Worm (Caenorhabditis elegans) whole organism, young adult: Measurements from ENCODE around the gene C06E8.5.
A peak's percentile ranks its signal among the peaks of the same experiment; 100 is the strongest.

Source experiments
- B0336.3 ChIP-seq: fragments of 200-800 bp; sonication (Bioruptor generic); IDR thresholded peaks from 2 replicates; pipeline ENCODE4 v1.3.6; 2022; ENCODE audit warnings: missing genetic modification characterization, missing compliant biosample characterization
- F10E7.11 ChIP-seq: sonication (generic microtip); optimal IDR thresholded peaks from 2 replicates; lab custom pipeline; 2017; ENCODE audit warnings: mild to moderate bottlenecking, missing genetic modification characterization, moderate library complexity, missing compliant biosample characterization
- F23B12.7 ChIP-seq: sonication (generic microtip); optimal IDR thresholded peaks from 2 replicates; lab custom pipeline; 2017; ENCODE audit warnings: missing genetic modification characterization, mild to moderate bottlenecking, missing compliant biosample characterization, antibody characterized with exemption, moderate library complexity; ENCODE audit not compliant: insufficient read depth
- F33H1.4 ChIP-seq: fragments of 200-800 bp; sonication (Bioruptor generic); IDR thresholded peaks from 2 replicates; pipeline ENCODE4 v1.3.6; 2022; ENCODE audit warnings: missing genetic modification reagents, missing genetic modification characterization, missing compliant biosample characterization
- F49E8.2 ChIP-seq: sonication (generic microtip); optimal IDR thresholded peaks from 3 replicates; lab custom pipeline; 2017; ENCODE audit warnings: missing genetic modification characterization, mild to moderate bottlenecking, missing compliant biosample characterization, antibody characterized with exemption, moderate library complexity; ENCODE audit not compliant: insufficient read depth
- Y53F4B.3 ChIP-seq: fragments of 200-800 bp; sonication (Bioruptor generic); IDR thresholded peaks from 2 replicates; pipeline ENCODE4 v1.3.6; 2022; ENCODE audit warnings: missing genetic modification reagents, missing genetic modification characterization, missing compliant biosample characterization
- ZK185.1 ChIP-seq: sonication (generic microtip); optimal IDR thresholded peaks from 2 replicates; lab custom pipeline; 2016; ENCODE audit warnings: mild to moderate bottlenecking, missing genetic modification characterization, missing compliant biosample characterization; ENCODE audit not compliant: poor library complexity, severe bottlenecking
- cebp-1 ChIP-seq, 2 experiments: fragments of 200-800 bp in 1 of 2; sonication (Bioruptor generic) in 1 of 2; sonication (generic microtip) in 1 of 2; IDR thresholded peaks in 1 of 2; optimal IDR thresholded peaks in 1 of 2; 2 replicates each; pipeline versions ENCODE4 v1.3.6 to Lab custom; 2017 to 2022; ENCODE audit warnings: missing compliant biosample characterization in 2 of 2, missing genetic modification characterization in 2 of 2, mild to moderate bottlenecking in 1 of 2, missing genetic modification reagents in 1 of 2, moderate library complexity in 1 of 2
- cebp-2 ChIP-seq: fragments of 200-800 bp; sonication (Bioruptor generic); IDR thresholded peaks from 2 replicates; pipeline ENCODE4 v1.3.6; 2022; ENCODE audit warnings: missing genetic modification characterization, missing compliant biosample characterization
- ceh-100 ChIP-seq: fragments of 200-800 bp; sonication (Bioruptor generic); IDR thresholded peaks from 2 replicates; pipeline ENCODE4 v1.3.6; 2022; ENCODE audit warnings: missing genetic modification reagents, missing genetic modification characterization, missing compliant biosample characterization
- ceh-40 ChIP-seq: fragments of 200-800 bp; sonication (Bioruptor generic); IDR thresholded peaks from 2 replicates; pipeline ENCODE4 v1.3.6; 2022; ENCODE audit warnings: missing genetic modification characterization, missing compliant biosample characterization
- ceh-58 ChIP-seq: fragments of 200-800 bp; sonication (Bioruptor generic); IDR thresholded peaks from 2 replicates; pipeline ENCODE4 v1.3.6; 2022; ENCODE audit warnings: missing genetic modification characterization, missing compliant biosample characterization
- dpff-1 ChIP-seq: sonication (generic microtip); optimal IDR thresholded peaks from 2 replicates; lab custom pipeline; 2017; ENCODE audit warnings: mild to moderate bottlenecking, missing genetic modification characterization, missing compliant biosample characterization
- egl-44 ChIP-seq: fragments of 200-800 bp; sonication (Bioruptor generic); IDR thresholded peaks from 2 replicates; pipeline ENCODE4 v1.3.6; 2022; ENCODE audit warnings: missing genetic modification reagents, missing genetic modification characterization, missing compliant biosample characterization
- ekl-4 ChIP-seq: fragments of 200-800 bp; sonication (Bioruptor generic); IDR thresholded peaks from 2 replicates; pipeline ENCODE4 v1.3.6; 2022; ENCODE audit warnings: missing genetic modification reagents, missing genetic modification characterization, missing compliant biosample characterization
- fkh-3 ChIP-seq: sonication (generic microtip); optimal IDR thresholded peaks from 2 replicates; lab custom pipeline; 2016; ENCODE audit warnings: mild to moderate bottlenecking, missing genetic modification characterization, missing compliant biosample characterization
- gei-17 ChIP-seq: fragments of 200-800 bp; sonication (Bioruptor generic); optimal IDR thresholded peaks from 2 replicates; lab custom pipeline; 2018; ENCODE audit warnings: mild to moderate bottlenecking, missing genetic modification characterization, missing compliant biosample characterization
- hmg-20 ChIP-seq: fragments of 200-800 bp; sonication (Bioruptor generic); IDR thresholded peaks from 2 replicates; pipeline ENCODE4 v1.3.6; 2022; ENCODE audit warnings: missing genetic modification reagents, missing genetic modification characterization, missing compliant biosample characterization
- hrde-1 ChIP-seq: sonication (generic microtip); optimal IDR thresholded peaks from 2 replicates; lab custom pipeline; 2016; ENCODE audit warnings: missing genetic modification characterization, mild to moderate bottlenecking, missing compliant biosample characterization, moderate library complexity, missing genotype, missing genetic modification reagents, borderline replicate concordance
- hsf-1 ChIP-seq: fragments of 200-800 bp; sonication (Bioruptor generic); IDR thresholded peaks from 2 replicates; pipeline ENCODE4 v1.3.6; 2022; ENCODE audit warnings: missing genetic modification reagents, missing genetic modification characterization, missing compliant biosample characterization
- let-526 ChIP-seq: fragments of 200-800 bp; sonication (Bioruptor generic); IDR thresholded peaks from 2 replicates; pipeline ENCODE4 v1.3.6; 2022; ENCODE audit warnings: missing genetic modification reagents, missing genetic modification characterization, missing compliant biosample characterization
- lin-26 ChIP-seq: fragments of 200-800 bp; sonication (Bioruptor generic); IDR thresholded peaks from 2 replicates; pipeline ENCODE4 v1.3.6; 2022; ENCODE audit warnings: missing genetic modification reagents, missing genetic modification characterization, missing compliant biosample characterization
- lin-35 ChIP-seq, 3 experiments: fragments of 150-350 bp in 2 of 3; sonication (generic microtip) in 1 of 3; optimal IDR thresholded peaks; 2 replicates each; lab custom pipeline; 2014 to 2018; ENCODE audit warnings: missing biosample characterization in 3 of 3, missing genetic modification characterization in 3 of 3, missing genetic modification reagents in 3 of 3
- lin-40 ChIP-seq: sonication (generic microtip); optimal IDR thresholded peaks from 2 replicates; lab custom pipeline; 2016; ENCODE audit warnings: missing genetic modification characterization, mild to moderate bottlenecking, missing compliant biosample characterization, missing genotype, missing genetic modification reagents
- madf-6 ChIP-seq: fragments of 200-800 bp; sonication (Bioruptor generic); IDR thresholded peaks from 2 replicates; pipeline ENCODE4 v1.3.6; 2022; ENCODE audit warnings: missing genetic modification reagents, missing genetic modification characterization, missing compliant biosample characterization
- madf-8 ChIP-seq: fragments of 200-800 bp; sonication (Bioruptor generic); conservative IDR thresholded peaks from 2 replicates; pipeline ENCODE4 v1.3.6; 2022; ENCODE audit warnings: missing genetic modification reagents, missing genetic modification characterization, missing compliant biosample characterization
- mcd-1 ChIP-seq: fragments of 200-800 bp; sonication (Bioruptor generic); IDR thresholded peaks from 2 replicates; pipeline ENCODE4 v1.3.6; 2022; ENCODE audit warnings: missing genetic modification reagents, missing genetic modification characterization, missing compliant biosample characterization
- mes-4 ChIP-seq: sonication (generic microtip); optimal IDR thresholded peaks from 2 replicates; lab custom pipeline; 2016; ENCODE audit warnings: missing genotype, missing genetic modification characterization, missing compliant biosample characterization
- nhr-27 ChIP-seq: fragments of 200-800 bp; sonication (Bioruptor generic); optimal IDR thresholded peaks from 2 replicates; lab custom pipeline; 2018; ENCODE audit warnings: mild to moderate bottlenecking, missing genetic modification characterization, moderate library complexity, missing compliant biosample characterization
- nhr-80 ChIP-seq: sonication (generic microtip); optimal IDR thresholded peaks from 2 replicates; lab custom pipeline; 2016; ENCODE audit warnings: missing genetic modification characterization, missing compliant biosample characterization
- pha-4 ChIP-seq: fragments of 150-350 bp; sonication (generic microtip); optimal IDR thresholded peaks from 2 replicates; lab custom pipeline; 2014; ENCODE audit warnings: missing biosample characterization, missing genetic modification reagents, missing genetic modification characterization
- rcor-1 ChIP-seq: fragments of 200-800 bp; sonication (Bioruptor generic); IDR thresholded peaks from 2 replicates; pipeline ENCODE4 v1.3.6; 2022; ENCODE audit warnings: missing genetic modification reagents, missing genetic modification characterization, missing compliant biosample characterization
- snpc-4 ChIP-seq, 5 experiments: fragments of 150-350 bp in 1 of 5; sonication (generic microtip) in 4 of 5; optimal IDR thresholded peaks; 2 replicates each; lab custom pipeline; 2014 to 2018; ENCODE audit warnings: missing genetic modification characterization in 5 of 5, missing biosample characterization in 3 of 5, antibody characterized with exemption in 2 of 5, mild to moderate bottlenecking in 2 of 5, missing compliant biosample characterization in 2 of 5, missing genotype in 2 of 5, moderate library complexity in 2 of 5, missing genetic modification reagents in 1 of 5
- sptf-2 ChIP-seq: fragments of 200-800 bp; sonication (Bioruptor generic); optimal IDR thresholded peaks from 2 replicates; lab custom pipeline; 2018; ENCODE audit warnings: mild to moderate bottlenecking, missing genetic modification characterization, missing compliant biosample characterization
- ztf-18 ChIP-seq: sonication (generic microtip); optimal IDR thresholded peaks from 2 replicates; lab custom pipeline; 2016; ENCODE audit warnings: missing genotype, mild to moderate bottlenecking, missing genetic modification characterization, missing compliant biosample characterization
- ztf-22 ChIP-seq: fragments of 200-800 bp; sonication (Bioruptor generic); optimal IDR thresholded peaks from 2 replicates; lab custom pipeline; 2018; ENCODE audit warnings: mild to moderate bottlenecking, missing genetic modification characterization, moderate library complexity, missing compliant biosample characterization
- ztf-3 ChIP-seq: fragments of 200-800 bp; sonication (Bioruptor generic); optimal IDR thresholded peaks from 2 replicates; lab custom pipeline; 2018; ENCODE audit warnings: mild to moderate bottlenecking, missing genetic modification characterization, missing compliant biosample characterization

The C06E8.5 gene

DNA sequence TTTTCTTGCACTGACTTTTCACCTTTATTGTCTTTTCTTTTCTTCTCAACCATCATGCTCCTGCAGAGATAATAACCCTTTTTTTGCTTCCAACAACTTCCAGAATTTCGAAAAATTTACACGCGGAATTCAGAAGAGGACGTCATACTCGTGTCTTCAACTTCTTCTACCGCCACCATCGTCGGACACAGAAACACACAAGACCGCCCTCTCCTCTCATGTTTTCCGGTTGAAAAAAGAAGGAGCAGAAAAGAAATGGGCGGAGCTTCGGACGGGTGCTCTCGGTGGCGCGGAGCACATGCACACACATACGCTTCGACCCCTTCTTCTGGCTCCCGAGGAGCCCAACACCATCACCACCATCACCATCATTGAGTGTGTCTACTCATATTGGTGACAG lies 3.6 kb upstream of the C06E8.5 start, which contains the start of gene lgc-38:
Gene lgc-38 (plus strand): TSS at position 301 of the 400 bp plus-strand sequence.
- TF ChIP-seq ZK185.1 (tag; lab: Kevin White, UChicago) (no peak), ztf-22 (GFP tag; lab: Kevin White, UChicago) (no peak), fkh-3 (tag; lab: Kevin White, UChicago) (no peak), lin-40 (tag; lab: Kevin White, UChicago) (no peak), ekl-4 (GFP tag; lab: Robert Waterston, UW) (no peak)

DNA sequence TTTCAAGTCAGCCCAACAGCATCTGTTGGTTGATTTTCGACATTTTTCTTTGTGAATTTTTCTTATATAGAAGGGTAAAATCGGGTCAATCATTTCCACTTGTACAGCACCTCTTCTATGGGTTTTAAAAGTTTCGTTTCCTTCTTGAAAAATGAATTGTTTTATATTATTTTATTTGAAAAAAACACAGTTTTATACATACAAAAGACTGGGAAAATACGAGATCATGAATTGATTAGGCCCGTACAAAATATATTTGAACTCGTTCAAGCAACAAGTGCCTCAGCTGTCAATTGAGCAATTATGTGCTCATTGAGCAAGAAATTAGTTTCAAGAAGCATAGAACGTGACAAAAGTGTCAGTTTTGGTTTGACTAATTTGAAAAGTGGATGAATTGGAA lies 3.1 kb downstream of the C06E8.5 start:
- no peak for TF ChIP-seq Y53F4B.3 (GFP tag; lab: Robert Waterston, UW)

DNA sequence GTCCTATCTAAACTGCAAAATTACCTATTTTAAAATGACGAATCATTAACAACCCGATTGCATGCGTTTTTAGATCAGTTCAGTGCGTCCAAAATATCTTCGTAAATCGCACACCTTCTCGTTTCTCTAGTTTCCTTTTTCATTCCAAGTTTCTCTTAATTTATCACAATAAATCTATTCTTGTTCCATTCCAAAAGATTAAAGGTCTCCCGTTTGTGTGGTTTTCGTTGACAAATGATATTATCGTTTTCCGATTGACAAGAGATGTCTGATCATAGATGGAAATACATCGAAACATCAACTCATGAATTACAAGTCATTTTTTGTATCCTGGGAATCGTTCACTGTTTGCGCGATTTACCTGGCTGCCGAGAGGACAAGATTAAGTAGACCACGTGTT lies 12.1 kb downstream of the C06E8.5 start:
- no peak for TF ChIP-seq rcor-1 (GFP tag; lab: Robert Waterston, UW)
- TF ChIP-seq mes-4 (tag; lab: Kevin White, UChicago): no peak
- no peak for TF ChIP-seq cebp-2
- no peak for TF ChIP-seq hmg-20 (GFP tag; lab: Robert Waterston, UW)
- no peak for TF ChIP-seq ztf-3 (GFP tag; lab: Kevin White, UChicago)
- TF ChIP-seq F49E8.2: no peak
- no peak for TF ChIP-seq ceh-100 (GFP tag; lab: Robert Waterston, UW)
- no peak for TF ChIP-seq madf-6 (GFP tag; lab: Robert Waterston, UW)
- no peak for TF ChIP-seq F23B12.7 (tag; lab: Kevin White, UChicago)
- no peak for TF ChIP-seq nhr-27
- TF ChIP-seq lin-35 (GFP tag; optimal IDR thresholded peaks at IDR 0.05; lab: Kevin White, UChicago): no peak
- no peak for TF ChIP-seq egl-44 (GFP tag; lab: Robert Waterston, UW)
- no peak for TF ChIP-seq sptf-2 (GFP tag; lab: Kevin White, UChicago)
- TF ChIP-seq snpc-4 (GFP tag; optimal IDR thresholded peaks at IDR 0.05; lab: Kevin White, UChicago): no peak
- no peak for TF ChIP-seq snpc-4 (tag; optimal IDR thresholded peaks at IDR 0.05; lab: Kevin White, UChicago)
- no peak for TF ChIP-seq dpff-1 (tag; lab: Kevin White, UChicago)
- TF ChIP-seq ceh-58 (GFP tag; lab: Robert Waterston, UW): no peak
- no peak for TF ChIP-seq ztf-18 (tag; lab: Kevin White, UChicago)
- TF ChIP-seq hrde-1 (tag; lab: Kevin White, UChicago): no peak
- no peak for TF ChIP-seq fkh-3 (tag; lab: Kevin White, UChicago)
- no peak for TF ChIP-seq Y53F4B.3 (GFP tag; lab: Robert Waterston, UW)

DNA sequence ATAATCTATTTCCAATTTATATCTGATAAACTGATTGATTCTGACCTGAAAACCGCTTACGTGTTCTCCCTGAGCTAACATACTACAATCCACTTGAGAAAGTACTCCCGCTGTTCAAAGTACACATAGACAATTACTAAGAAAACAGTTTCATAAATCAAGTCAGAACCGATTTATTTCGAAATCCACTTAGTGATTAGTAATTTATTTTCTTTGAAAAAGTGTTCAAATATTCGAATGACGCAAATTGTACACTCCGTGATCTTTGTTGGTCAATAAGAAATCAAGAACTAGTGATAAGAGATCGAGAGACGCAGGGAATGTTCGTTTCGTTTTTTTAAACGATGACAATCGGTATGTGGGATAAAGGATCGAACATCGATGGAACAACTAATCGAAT lies 12.8 kb downstream of the C06E8.5 start:
- TF ChIP-seq nhr-80 (tag; lab: Kevin White, UChicago): peak; percentile 27
- TF ChIP-seq madf-6 (GFP tag; lab: Robert Waterston, UW): no peak
- no peak for TF ChIP-seq hmg-20 (GFP tag; lab: Robert Waterston, UW)
- TF ChIP-seq madf-8 (GFP tag; lab: Robert Waterston, UW): no peak
- TF ChIP-seq cebp-1 (GFP tag; IDR thresholded peaks at IDR 0.05; lab: Robert Waterston, UW): no peak
- peak; percentile 52 for TF ChIP-seq cebp-1 (tag; optimal IDR thresholded peaks at IDR 0.05; lab: Kevin White, UChicago)
- TF ChIP-seq B0336.3 (GFP tag; lab: Robert Waterston, UW): no peak
- TF ChIP-seq ceh-40 (GFP tag; lab: Robert Waterston, UW): no peak
- TF ChIP-seq mcd-1 (GFP tag; lab: Robert Waterston, UW): no peak
- 0 out of 2 replicates have a peak, but pooled peaks have one; percentile 41 for TF ChIP-seq lin-26
- TF ChIP-seq gei-17: no peak
- no peak for TF ChIP-seq ceh-100 (GFP tag; lab: Robert Waterston, UW)
- TF ChIP-seq pha-4 (tag; lab: Kevin White, UChicago): no peak
- TF ChIP-seq F10E7.11: no peak
- no peak for TF ChIP-seq F33H1.4
- no peak for TF ChIP-seq hsf-1 (GFP tag; lab: Robert Waterston, UW)
- no peak for TF ChIP-seq let-526 (GFP tag; lab: Robert Waterston, UW)
